Worm (Caenorhabditis elegans): ENCODE results near the gene F52H2.5.

DNA sequence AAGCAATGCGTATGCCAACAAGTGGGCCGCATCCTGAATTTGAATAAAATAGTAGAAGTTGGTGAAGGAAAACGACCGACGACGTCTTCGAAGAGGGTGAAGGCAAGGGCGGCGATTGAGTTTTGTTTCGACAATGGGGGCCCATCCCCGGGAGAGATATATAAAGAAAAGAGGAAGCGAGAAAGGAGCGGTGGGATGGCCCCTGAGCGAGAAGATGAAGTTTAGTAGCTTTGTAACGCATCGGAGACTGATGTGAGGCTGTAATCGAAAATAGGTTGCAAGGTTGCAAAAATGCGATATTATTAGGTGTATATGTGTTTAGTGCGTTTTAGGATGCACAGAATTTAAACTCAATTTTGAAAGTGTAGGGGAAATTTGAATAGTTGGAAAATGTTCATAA is 37.2 kb downstream of the F52H2.5 start:
- TF ChIP-seq fkh-6 (tag; optimal IDR thresholded peaks at IDR 0.05), result no peak
- TF ChIP-seq hlh-8 (tag; optimal IDR thresholded peaks at IDR 0.05), result no peak
- TF ChIP-seq T23F11.4 (GFP tag; optimal IDR thresholded peaks at IDR 0.05), result no peak
- no peak for TF ChIP-seq sox-4 (tag; optimal IDR thresholded peaks at IDR 0.05)
- TF ChIP-seq pha-4 (tag; optimal IDR thresholded peaks at IDR 0.05), result no peak
- TF ChIP-seq unc-42 (tag; optimal IDR thresholded peaks at IDR 0.05), result peak; percentile 68
- no peak for TF ChIP-seq pqm-1 (tag; optimal IDR thresholded peaks at IDR 0.05)
- no peak for TF ChIP-seq ama-1 (optimal IDR thresholded peaks at IDR 0.05)
- TF ChIP-seq nfya-1 (tag; optimal IDR thresholded peaks at IDR 0.05), result no peak
- no peak for TF ChIP-seq pag-3 (tag; optimal IDR thresholded peaks at IDR 0.05; ENCODE audit: borderline replicate concordance)
- TF ChIP-seq hlh-13 (GFP tag; optimal IDR thresholded peaks at IDR 0.05), result no peak
